Worm (Caenorhabditis elegans) whole organism, midembryonic: ENCODE data around the gene rib-1.

Experiments used
- flt-1 ChIP-seq: fragments of 200-800 bp; sonication (Bioruptor generic); IDR thresholded peaks from 2 replicates; pipeline ENCODE4 v1.3.6; 2022; ENCODE audit warnings: missing genetic modification characterization, missing compliant biosample characterization
- med-1 ChIP-seq: sonication (generic microtip); optimal IDR thresholded peaks from 2 replicates; lab custom pipeline; 2017; ENCODE audit warnings: missing genetic modification characterization, mild to moderate bottlenecking, missing compliant biosample characterization, antibody characterized with exemption, missing genetic modification reagents; ENCODE audit not compliant: insufficient read depth
- ref-1 ChIP-seq: fragments of 200-800 bp; sonication (Bioruptor generic); conservative IDR thresholded peaks from 2 replicates; pipeline ENCODE4 v1.3.6; 2022; ENCODE audit warnings: missing genetic modification reagents, missing genetic modification characterization, missing compliant biosample characterization
- tab-1 ChIP-seq: fragments of 200-800 bp; sonication (Bioruptor generic); IDR thresholded peaks from 2 replicates; pipeline ENCODE4 v1.3.6; 2022; ENCODE audit warnings: missing genetic modification characterization, missing compliant biosample characterization
- ztf-23 ChIP-seq: fragments of 200-800 bp; sonication (Bioruptor generic); IDR thresholded peaks from 2 replicates; pipeline ENCODE4 v1.3.6; 2022; ENCODE audit warnings: missing genetic modification reagents, missing genetic modification characterization, missing compliant biosample characterization
- ztf-29 ChIP-seq: fragments of 200-800 bp; sonication (Bioruptor generic); IDR thresholded peaks from 2 replicates; pipeline ENCODE4 v1.3.6; 2022; ENCODE audit warnings: missing genetic modification reagents, missing genetic modification characterization, missing compliant biosample characterization

DNA sequence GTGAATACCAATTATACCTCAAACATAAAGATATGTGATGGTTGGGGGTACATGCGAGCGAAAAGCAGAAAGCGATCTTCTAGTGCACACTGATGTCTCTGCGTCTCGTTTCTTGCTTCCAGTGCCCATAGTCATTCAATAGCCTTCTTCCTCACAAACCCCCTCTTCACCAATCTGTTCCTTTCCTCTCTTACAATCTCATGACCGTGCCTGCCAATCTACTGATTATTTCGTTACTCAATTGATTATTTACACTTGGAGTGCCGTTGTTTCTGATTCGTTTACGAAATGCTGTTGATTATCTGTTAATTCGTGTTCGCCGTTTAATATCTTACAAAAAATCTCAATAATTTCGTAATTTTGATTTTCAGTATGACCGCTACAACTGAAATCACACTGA is 6.3 kb downstream of the rib-1 start:
- TF ChIP-seq med-1 (GFP tag; lab: Kevin White, UChicago), result no peak
- TF ChIP-seq ztf-29 (GFP tag; lab: Robert Waterston, UW), result no peak
- no peak for TF ChIP-seq ref-1 (GFP tag; lab: Robert Waterston, UW)
- TF ChIP-seq tab-1, result no peak
- no peak for TF ChIP-seq flt-1
- TF ChIP-seq ztf-23, result no peak
